Worm (Caenorhabditis elegans) whole organism, early embryonic: ENCODE data around the gene best-15.
A peak's percentile ranks its signal among the peaks of the same experiment; 100 is the strongest.

ENCODE experiments used
- B0310.2 ChIP-seq: sonication (generic microtip); optimal IDR thresholded peaks from 2 replicates; lab custom pipeline; 2016; ENCODE audit warnings: mild to moderate bottlenecking, missing genetic modification characterization, missing compliant biosample characterization
- F13C5.2 ChIP-seq: sonication (generic microtip); optimal IDR thresholded peaks from 2 replicates; lab custom pipeline; 2017; ENCODE audit warnings: mild to moderate bottlenecking, missing genetic modification characterization, inconsistent platforms, missing compliant biosample characterization
- aly-1 ChIP-seq: sonication (generic microtip); optimal IDR thresholded peaks from 2 replicates; lab custom pipeline; 2016; ENCODE audit warnings: missing genetic modification characterization, missing compliant biosample characterization
- ama-1 ChIP-seq: fragments of 150-350 bp; optimal IDR thresholded peaks from 2 replicates; lab custom pipeline; 2014
- ceh-13 ChIP-seq: fragments of 200-800 bp; sonication (Bioruptor generic); optimal IDR thresholded peaks from 2 replicates; lab custom pipeline; 2018; ENCODE audit warnings: mild to moderate bottlenecking, missing genetic modification characterization, missing compliant biosample characterization
- ceh-36 ChIP-seq: sonication (generic microtip); optimal IDR thresholded peaks from 2 replicates; lab custom pipeline; 2016; ENCODE audit warnings: missing genetic modification characterization, inconsistent platforms, missing compliant biosample characterization
- ets-7 ChIP-seq: sonication (generic microtip); optimal IDR thresholded peaks from 2 replicates; lab custom pipeline; 2016; ENCODE audit warnings: missing genotype, missing genetic modification characterization, missing compliant biosample characterization
- flt-1 ChIP-seq: fragments of 200-800 bp; sonication (Bioruptor generic); IDR thresholded peaks from 2 replicates; pipeline ENCODE4 v1.3.6; 2022; ENCODE audit warnings: missing genetic modification characterization, missing compliant biosample characterization
- hmbx-1 ChIP-seq: sonication (generic microtip); optimal IDR thresholded peaks from 2 replicates; lab custom pipeline; 2016; ENCODE audit warnings: mild to moderate bottlenecking, missing genetic modification characterization, missing compliant biosample characterization
- hmg-4 ChIP-seq: fragments of 200-800 bp; sonication (Bioruptor generic); optimal IDR thresholded peaks from 2 replicates; lab custom pipeline; 2018; ENCODE audit warnings: mild to moderate bottlenecking, missing genetic modification characterization, missing compliant biosample characterization
- hnd-1 ChIP-seq: sonication (generic microtip); optimal IDR thresholded peaks from 2 replicates; lab custom pipeline; 2016; ENCODE audit warnings: missing genetic modification characterization, missing compliant biosample characterization
- pes-1 ChIP-seq: fragments of 200-800 bp; sonication (Bioruptor generic); IDR thresholded peaks from 2 replicates; pipeline ENCODE4 v1.3.6; 2022; ENCODE audit warnings: missing genetic modification reagents, missing genetic modification characterization, missing compliant biosample characterization
- scrt-1 ChIP-seq: fragments of 200-800 bp; sonication (Bioruptor generic); IDR thresholded peaks from 2 replicates; pipeline ENCODE4 v1.3.6; 2022; ENCODE audit warnings: missing genetic modification characterization, missing compliant biosample characterization
- sea-1 ChIP-seq: fragments of 200-800 bp; sonication (Bioruptor generic); conservative IDR thresholded peaks from 2 replicates; pipeline ENCODE4 v1.3.6; 2022; ENCODE audit warnings: missing genetic modification characterization, missing compliant biosample characterization
- tbx-11 ChIP-seq: fragments of 200-800 bp; sonication (Bioruptor generic); IDR thresholded peaks from 2 replicates; pipeline ENCODE4 v1.3.6; 2022; ENCODE audit warnings: missing genetic modification characterization, missing compliant biosample characterization
- tbx-37 ChIP-seq: fragments of 200-800 bp; sonication (Bioruptor generic); conservative IDR thresholded peaks from 2 replicates; pipeline ENCODE4 v1.3.6; 2022; ENCODE audit warnings: missing genetic modification reagents, missing genetic modification characterization, missing compliant biosample characterization
- tra-4 ChIP-seq: sonication (generic microtip); optimal IDR thresholded peaks from 2 replicates; lab custom pipeline; 2017; ENCODE audit warnings: missing genetic modification characterization, missing compliant biosample characterization

Gene best-15

DNA sequence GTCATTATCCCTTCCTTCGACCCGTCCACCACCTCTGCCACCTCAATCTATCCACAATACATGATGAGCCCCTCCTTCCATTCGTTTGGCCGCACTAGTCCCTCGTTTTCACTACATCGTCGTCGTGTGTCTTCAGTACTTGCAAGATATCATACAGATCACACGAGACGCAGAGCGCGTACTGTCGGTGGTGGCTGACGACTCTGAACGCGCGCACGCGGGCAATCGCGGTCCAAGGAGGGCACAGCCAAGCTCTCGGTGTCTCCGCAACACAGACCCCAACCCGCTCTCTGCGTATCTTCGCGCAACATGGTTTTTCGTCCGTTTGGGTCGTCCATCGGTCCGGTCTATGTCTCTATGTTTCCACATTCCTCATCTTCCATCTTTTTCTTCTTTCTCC, 15.0 kb downstream of the best-15 start:
- TF ChIP-seq tbx-11 (no peak), hmg-4 (GFP tag; lab: Kevin White, UChicago) (peak; percentile 94), flt-1 (GFP tag; lab: Robert Waterston, UW) (no peak; the same call in 1 of the 2 replicates), hnd-1 (tag; lab: Kevin White, UChicago) (no peak), B0310.2 (tag; lab: Kevin White, UChicago) (peak; percentile 0), hmbx-1 (no peak), F13C5.2 (tag; lab: Kevin White, UChicago) (peak; percentile 44), ceh-13 (GFP tag; lab: Kevin White, UChicago) (no peak), ceh-36 (tag; lab: Kevin White, UChicago) (peak; percentile 21), aly-1 (tag; lab: Kevin White, UChicago) (peak; percentile 68), scrt-1 (peak; percentile 8; the same call in 1 of the 2 replicates)

- TF ChIP-seq B0310.2 (tag; lab: Kevin White, UChicago) (no peak), F13C5.2 (tag; lab: Kevin White, UChicago) (no peak), pes-1 (GFP tag; lab: Robert Waterston, UW) (no peak), ets-7 (tag; lab: Kevin White, UChicago) (no peak), hnd-1 (tag; lab: Kevin White, UChicago) (no peak), scrt-1 (no peak), tbx-37 (GFP tag; lab: Robert Waterston, UW) (no peak), hmbx-1 (no peak), flt-1 (GFP tag; lab: Robert Waterston, UW) (no peak), aly-1 (tag; lab: Kevin White, UChicago) (no peak), tbx-11 (no peak), ceh-13 (GFP tag; lab: Kevin White, UChicago) (no peak), tra-4 (tag; lab: Kevin White, UChicago) (no peak), ceh-36 (tag; lab: Kevin White, UChicago) (no peak), hmg-4 (GFP tag; lab: Kevin White, UChicago) (no peak), ama-1 (lab: Kevin White, UChicago) (no peak), sea-1 (no peak)
Measured at ce11 chrIV:10815950-10816349, 16.1 kb downstream of the best-15 start.

- TF ChIP-seq F13C5.2 (tag; lab: Kevin White, UChicago), result no peak
Measured at ce11 chrIV:10812099-10812498, 19.9 kb downstream of the best-15 start, which contains the start of gene miz-1. Gene miz-1 (plus strand): TSS chrIV:10812399.

DNA sequence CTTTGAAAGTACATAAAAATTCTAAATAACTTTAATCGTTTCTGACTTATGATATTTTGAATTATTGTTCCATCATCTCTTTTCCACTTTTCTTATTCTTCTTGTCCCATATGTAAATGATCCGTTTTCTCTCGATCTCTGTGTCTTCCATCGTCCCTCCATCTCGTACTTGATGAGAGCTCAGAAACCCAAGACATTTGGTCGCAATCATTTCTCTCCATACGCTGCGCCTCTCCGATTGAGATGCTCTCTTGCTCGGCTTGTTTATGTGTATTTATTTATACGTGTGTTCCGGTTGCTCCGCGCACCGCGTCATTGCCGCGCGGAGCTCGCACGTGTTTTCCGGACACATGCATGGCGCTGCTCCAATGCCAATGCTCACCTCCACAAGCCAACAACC, 20.7 kb downstream of the best-15 start:
- no peak for TF ChIP-seq ceh-13 (GFP tag; lab: Kevin White, UChicago)
- no peak for TF ChIP-seq tbx-11
- TF ChIP-seq ceh-36 (tag; lab: Kevin White, UChicago), result no peak
- TF ChIP-seq flt-1 (GFP tag; lab: Robert Waterston, UW), result no peak
- no peak for TF ChIP-seq tra-4 (tag; lab: Kevin White, UChicago)
- no peak for TF ChIP-seq pes-1 (GFP tag; lab: Robert Waterston, UW)
- TF ChIP-seq scrt-1, result no peak
- TF ChIP-seq aly-1 (tag; lab: Kevin White, UChicago), result no peak
- TF ChIP-seq ama-1 (lab: Kevin White, UChicago), result no peak
- no peak for TF ChIP-seq B0310.2 (tag; lab: Kevin White, UChicago)
- no peak for TF ChIP-seq hmbx-1
- no peak for TF ChIP-seq hnd-1 (tag; lab: Kevin White, UChicago)
- no peak for TF ChIP-seq tbx-37 (GFP tag; lab: Robert Waterston, UW)
- no peak for TF ChIP-seq ets-7 (tag; lab: Kevin White, UChicago)

- TF ChIP-seq flt-1 (GFP tag; lab: Robert Waterston, UW), result no peak
- TF ChIP-seq tbx-11, result no peak
Measured at ce11 chrIV:10810820-10811219, 21.2 kb downstream of the best-15 start.

ce11 chrIV:10803973-10804372, 28.1 kb downstream of the best-15 start:
- TF ChIP-seq ets-7 (tag; lab: Kevin White, UChicago) (no peak), sea-1 (no peak), pes-1 (GFP tag; lab: Robert Waterston, UW) (no peak), B0310.2 (tag; lab: Kevin White, UChicago) (no peak), hmg-4 (GFP tag; lab: Kevin White, UChicago) (no peak), ceh-36 (tag; lab: Kevin White, UChicago) (no peak), scrt-1 (no peak), tbx-37 (GFP tag; lab: Robert Waterston, UW) (no peak), hmbx-1 (no peak), ama-1 (lab: Kevin White, UChicago) (no peak), hnd-1 (tag; lab: Kevin White, UChicago) (no peak), flt-1 (GFP tag; lab: Robert Waterston, UW) (no peak), F13C5.2 (tag; lab: Kevin White, UChicago) (no peak), tra-4 (tag; lab: Kevin White, UChicago) (no peak), aly-1 (tag; lab: Kevin White, UChicago) (no peak), tbx-11 (no peak), ceh-13 (GFP tag; lab: Kevin White, UChicago) (no peak)

DNA sequence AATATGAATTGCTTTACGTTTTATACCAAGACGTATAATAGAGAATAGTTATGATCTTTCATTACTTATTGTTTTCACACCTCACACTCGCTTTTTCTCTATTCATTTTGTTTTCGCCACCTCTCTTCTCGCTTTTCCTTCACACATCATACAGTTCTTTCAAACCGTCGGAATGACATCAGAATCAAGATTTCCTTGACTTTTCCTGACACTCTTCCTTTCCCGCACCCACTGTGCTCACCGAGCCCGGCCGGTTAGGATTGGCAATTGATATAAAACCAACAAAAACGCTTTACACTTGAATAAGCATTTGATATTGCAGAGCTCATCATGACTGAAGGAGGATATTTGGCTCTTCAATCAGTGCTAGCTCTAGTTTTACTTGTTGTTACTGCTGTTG, 32.7 kb downstream of the best-15 start, which contains the start of gene zipt-2.1:
zipt-2.1 (plus strand) TSS at position 301 of the 400 bp plus-strand sequence.
- TF ChIP-seq tra-4 (tag; lab: Kevin White, UChicago) (no peak), aly-1 (tag; lab: Kevin White, UChicago) (no peak), ceh-36 (tag; lab: Kevin White, UChicago) (no peak), tbx-11 (no peak), B0310.2 (tag; lab: Kevin White, UChicago) (no peak), hmbx-1 (no peak), scrt-1 (no peak), sea-1 (no peak), flt-1 (GFP tag; lab: Robert Waterston, UW) (no peak), hnd-1 (tag; lab: Kevin White, UChicago) (no peak), hmg-4 (GFP tag; lab: Kevin White, UChicago) (no peak)
